Worm (Caenorhabditis elegans) whole organism, early embryonic: Measurements from ENCODE around the gene K10F12.7.
A peak's percentile ranks its signal among the peaks of the same experiment; 100 is the strongest.

Experiments
- B0310.2 ChIP-seq: sonication (generic microtip); optimal IDR thresholded peaks from 2 replicates; lab custom pipeline; 2016; ENCODE audit warnings: mild to moderate bottlenecking, missing genetic modification characterization, missing compliant biosample characterization
- F13C5.2 ChIP-seq: sonication (generic microtip); optimal IDR thresholded peaks from 2 replicates; lab custom pipeline; 2017; ENCODE audit warnings: mild to moderate bottlenecking, missing genetic modification characterization, inconsistent platforms, missing compliant biosample characterization
- aly-1 ChIP-seq: sonication (generic microtip); optimal IDR thresholded peaks from 2 replicates; lab custom pipeline; 2016; ENCODE audit warnings: missing genetic modification characterization, missing compliant biosample characterization
- ama-1 ChIP-seq: fragments of 150-350 bp; optimal IDR thresholded peaks from 2 replicates; lab custom pipeline; 2014
- ceh-13 ChIP-seq: fragments of 200-800 bp; sonication (Bioruptor generic); optimal IDR thresholded peaks from 2 replicates; lab custom pipeline; 2018; ENCODE audit warnings: mild to moderate bottlenecking, missing genetic modification characterization, missing compliant biosample characterization
- ceh-36 ChIP-seq: sonication (generic microtip); optimal IDR thresholded peaks from 2 replicates; lab custom pipeline; 2016; ENCODE audit warnings: missing genetic modification characterization, inconsistent platforms, missing compliant biosample characterization
- ets-7 ChIP-seq: sonication (generic microtip); optimal IDR thresholded peaks from 2 replicates; lab custom pipeline; 2016; ENCODE audit warnings: missing genotype, missing genetic modification characterization, missing compliant biosample characterization
- flt-1 ChIP-seq: fragments of 200-800 bp; sonication (Bioruptor generic); IDR thresholded peaks from 2 replicates; pipeline ENCODE4 v1.3.6; 2022; ENCODE audit warnings: missing genetic modification characterization, missing compliant biosample characterization
- hmbx-1 ChIP-seq: sonication (generic microtip); optimal IDR thresholded peaks from 2 replicates; lab custom pipeline; 2016; ENCODE audit warnings: mild to moderate bottlenecking, missing genetic modification characterization, missing compliant biosample characterization
- hmg-4 ChIP-seq: fragments of 200-800 bp; sonication (Bioruptor generic); optimal IDR thresholded peaks from 2 replicates; lab custom pipeline; 2018; ENCODE audit warnings: mild to moderate bottlenecking, missing genetic modification characterization, missing compliant biosample characterization
- hnd-1 ChIP-seq: sonication (generic microtip); optimal IDR thresholded peaks from 2 replicates; lab custom pipeline; 2016; ENCODE audit warnings: missing genetic modification characterization, missing compliant biosample characterization
- pes-1 ChIP-seq: fragments of 200-800 bp; sonication (Bioruptor generic); IDR thresholded peaks from 2 replicates; pipeline ENCODE4 v1.3.6; 2022; ENCODE audit warnings: missing genetic modification reagents, missing genetic modification characterization, missing compliant biosample characterization
- scrt-1 ChIP-seq: fragments of 200-800 bp; sonication (Bioruptor generic); IDR thresholded peaks from 2 replicates; pipeline ENCODE4 v1.3.6; 2022; ENCODE audit warnings: missing genetic modification characterization, missing compliant biosample characterization
- sea-1 ChIP-seq: fragments of 200-800 bp; sonication (Bioruptor generic); conservative IDR thresholded peaks from 2 replicates; pipeline ENCODE4 v1.3.6; 2022; ENCODE audit warnings: missing genetic modification characterization, missing compliant biosample characterization
- tbx-11 ChIP-seq: fragments of 200-800 bp; sonication (Bioruptor generic); IDR thresholded peaks from 2 replicates; pipeline ENCODE4 v1.3.6; 2022; ENCODE audit warnings: missing genetic modification characterization, missing compliant biosample characterization
- tbx-37 ChIP-seq: fragments of 200-800 bp; sonication (Bioruptor generic); conservative IDR thresholded peaks from 2 replicates; pipeline ENCODE4 v1.3.6; 2022; ENCODE audit warnings: missing genetic modification reagents, missing genetic modification characterization, missing compliant biosample characterization
- tra-4 ChIP-seq: sonication (generic microtip); optimal IDR thresholded peaks from 2 replicates; lab custom pipeline; 2017; ENCODE audit warnings: missing genetic modification characterization, missing compliant biosample characterization

K10F12.7 gene

DNA sequence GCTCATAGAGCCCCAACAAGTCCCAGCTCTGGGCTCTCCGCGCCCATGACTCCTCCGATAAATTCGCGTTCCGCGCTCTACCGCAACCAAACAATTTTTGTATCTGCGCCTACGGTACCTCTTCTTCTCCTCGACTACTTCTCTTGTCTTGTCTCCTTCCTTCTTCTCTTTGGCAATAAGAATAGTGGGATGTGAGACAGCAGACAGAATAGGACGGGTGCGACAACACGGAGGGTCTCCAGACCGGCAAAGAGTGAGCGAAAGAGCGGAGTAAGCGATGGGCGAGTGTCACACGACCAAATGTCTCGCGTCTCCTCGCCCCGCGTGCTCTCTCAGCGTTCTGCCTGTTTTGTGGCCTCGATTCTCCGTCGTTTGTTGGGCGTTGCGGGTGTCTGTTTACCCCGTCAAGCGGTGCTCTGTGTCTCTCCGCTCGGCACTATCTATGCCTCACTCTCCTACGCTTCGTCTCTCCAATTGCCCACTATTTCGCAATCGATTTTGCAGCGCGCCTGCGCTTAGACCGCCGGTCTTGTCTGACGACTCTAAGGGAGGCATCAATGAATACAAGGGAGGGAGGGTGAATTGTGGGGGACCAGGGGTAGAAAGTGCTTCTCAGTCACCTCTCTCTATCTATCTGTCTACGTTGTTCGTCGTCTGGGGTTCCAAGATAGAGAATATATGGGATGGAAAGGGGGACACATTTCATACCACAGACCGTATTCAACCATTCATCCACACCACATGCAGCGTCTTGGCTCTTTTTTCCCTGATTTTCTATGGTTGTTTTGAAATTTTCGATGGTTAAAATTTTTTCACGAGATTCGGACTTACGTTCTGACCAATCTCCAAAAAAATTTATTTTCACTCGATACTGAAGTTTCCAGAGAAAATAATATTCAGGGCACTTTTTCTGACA, 27.6 kb downstream of the K10F12.7 start, which contains the start of gene gei-4:
TSS of gene gei-4 (minus strand) at position 256 of the 916 bp plus-strand sequence.
- TF ChIP-seq hnd-1, result no peak
- TF ChIP-seq scrt-1, result no peak; the same call in 1 of the 2 replicates
- TF ChIP-seq hmbx-1 (tag; lab: Kevin White, UChicago), result no peak
- no peak for TF ChIP-seq F13C5.2 (tag; lab: Kevin White, UChicago)
- peak; percentile 69 for TF ChIP-seq hmg-4 (GFP tag; lab: Kevin White, UChicago)
- TF ChIP-seq B0310.2 (tag; lab: Kevin White, UChicago), result no peak
- peak; percentile 58 for TF ChIP-seq aly-1
- no peak for TF ChIP-seq ceh-13 (GFP tag; lab: Kevin White, UChicago)
- 0 out of 2 replicates have a peak, but pooled peaks have one; percentile 18 for TF ChIP-seq pes-1 (GFP tag; lab: Robert Waterston, UW)
- TF ChIP-seq ets-7 (tag; lab: Kevin White, UChicago), result peak; percentile 47
- TF ChIP-seq ceh-36, result no peak
- no peak for TF ChIP-seq tbx-37 (GFP tag; lab: Robert Waterston, UW)
- no peak; the same call in 1 of the 2 replicates for TF ChIP-seq flt-1 (GFP tag; lab: Robert Waterston, UW)
- peak; percentile 32 for TF ChIP-seq ama-1 (lab: Kevin White, UChicago)
- TF ChIP-seq tra-4 (tag; lab: Kevin White, UChicago), result no peak
- no peak for TF ChIP-seq tbx-11 (GFP tag; lab: Robert Waterston, UW)
- TF ChIP-seq sea-1 (GFP tag; lab: Robert Waterston, UW), result no peak; the same call in 1 of the 2 replicates

DNA sequence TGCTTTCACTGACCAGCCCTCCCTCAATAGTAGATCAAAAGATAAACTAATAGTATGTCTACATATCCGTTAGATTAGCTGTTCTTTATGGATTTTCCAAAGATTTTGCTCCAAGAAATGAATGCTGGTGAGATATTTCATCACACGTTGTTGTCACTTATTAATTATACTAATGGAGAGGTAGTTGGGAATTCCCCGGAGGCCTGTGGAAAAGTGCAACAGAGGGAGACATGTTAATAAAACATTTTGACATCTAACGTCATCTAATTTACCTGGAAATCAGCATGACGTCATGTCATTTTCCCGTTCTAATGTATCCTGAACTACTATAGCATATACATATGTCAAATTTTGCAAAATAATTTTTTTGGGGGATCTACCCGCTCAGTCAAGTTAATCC, 29.4 kb downstream of the K10F12.7 start:
- TF ChIP-seq hmbx-1 (tag; lab: Kevin White, UChicago) (no peak), ceh-13 (GFP tag; lab: Kevin White, UChicago) (no peak), tbx-37 (GFP tag; lab: Robert Waterston, UW) (no peak), ets-7 (tag; lab: Kevin White, UChicago) (no peak), flt-1 (GFP tag; lab: Robert Waterston, UW) (no peak), sea-1 (GFP tag; lab: Robert Waterston, UW) (no peak), F13C5.2 (tag; lab: Kevin White, UChicago) (no peak), scrt-1 (no peak), tbx-11 (GFP tag; lab: Robert Waterston, UW) (no peak), hmg-4 (GFP tag; lab: Kevin White, UChicago) (no peak), pes-1 (GFP tag; lab: Robert Waterston, UW) (no peak), aly-1 (no peak)

DNA sequence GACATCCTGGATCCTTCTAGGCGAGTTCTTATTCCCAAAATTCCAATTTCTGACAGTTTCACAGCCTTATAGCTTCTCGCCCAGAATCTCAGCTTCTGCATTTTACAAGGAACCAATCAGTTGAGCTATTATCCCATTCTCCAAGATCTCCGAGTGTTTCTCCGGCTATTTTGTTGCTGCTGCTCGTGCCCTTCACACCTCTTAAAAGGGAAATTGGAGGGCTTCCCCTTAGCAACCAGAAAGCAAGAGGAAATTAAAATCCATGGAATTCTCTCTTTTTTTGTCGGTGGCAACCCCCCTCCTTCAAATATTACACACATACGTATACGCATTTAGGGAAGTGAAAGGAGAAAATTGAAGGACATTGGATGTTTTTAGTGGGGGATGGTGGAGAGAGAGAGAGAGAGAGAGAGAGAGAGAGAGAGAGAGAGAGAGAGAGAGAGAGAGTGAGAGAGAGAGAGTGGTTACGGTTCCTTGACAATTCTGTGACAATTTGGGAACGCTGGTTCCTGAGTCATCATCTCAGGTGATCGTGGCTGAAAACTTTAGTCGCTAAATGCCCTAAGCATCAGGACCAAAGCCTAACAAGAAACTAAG, 30.4 kb downstream of the K10F12.7 start:
- TF ChIP-seq tbx-11 (GFP tag; lab: Robert Waterston, UW) (no peak), hmbx-1 (tag; lab: Kevin White, UChicago) (no peak), ets-7 (tag; lab: Kevin White, UChicago) (no peak), sea-1 (GFP tag; lab: Robert Waterston, UW) (no peak), hnd-1 (no peak)

DNA sequence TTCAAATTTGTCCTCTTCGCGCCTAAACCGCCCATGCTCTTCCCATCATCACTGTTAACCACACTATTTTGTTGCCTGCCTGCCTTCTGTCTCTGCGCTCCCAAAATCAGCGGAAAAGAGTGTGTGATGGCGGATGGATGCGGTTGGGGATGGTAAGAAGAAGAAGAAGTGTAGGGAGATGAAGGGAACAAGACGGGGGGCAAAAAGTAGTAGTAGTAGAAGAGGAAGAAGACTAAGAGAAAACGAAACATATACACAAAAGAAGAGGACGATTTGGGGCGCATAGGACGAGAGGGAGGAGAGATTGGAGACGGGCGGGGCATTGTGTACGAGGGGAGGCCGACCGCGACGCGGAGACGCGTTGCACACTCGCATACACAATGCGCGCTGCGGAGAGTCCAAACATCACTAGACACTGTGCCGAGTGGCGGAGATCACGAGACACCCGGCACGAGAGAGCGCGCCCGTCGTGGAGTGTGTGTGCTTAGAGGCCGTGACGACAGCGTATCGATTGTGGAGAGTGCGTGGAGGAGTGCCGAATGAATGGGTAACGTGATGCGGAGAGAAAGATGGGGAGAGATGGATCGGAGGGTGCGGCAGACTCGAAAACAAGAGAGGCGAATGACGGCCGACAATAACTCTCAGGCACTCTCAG, 32.7 kb downstream of the K10F12.7 start:
- TF ChIP-seq flt-1 (GFP tag; lab: Robert Waterston, UW), result 0 out of 2 replicates have a peak, but pooled peaks have one; percentile 4
- 0 out of 2 replicates have a peak, but pooled peaks have one; percentile 18 for TF ChIP-seq scrt-1
- TF ChIP-seq ceh-13 (GFP tag; lab: Kevin White, UChicago), result peak; percentile 20
- TF ChIP-seq ama-1 (lab: Kevin White, UChicago), result peak; percentile 39
- no peak for TF ChIP-seq hmbx-1 (tag; lab: Kevin White, UChicago)
- TF ChIP-seq B0310.2 (tag; lab: Kevin White, UChicago), result peak; percentile 30
- no peak for TF ChIP-seq ets-7 (tag; lab: Kevin White, UChicago)
- peak; percentile 12 for TF ChIP-seq F13C5.2 (tag; lab: Kevin White, UChicago)
- peak; percentile 71 for TF ChIP-seq hmg-4 (GFP tag; lab: Kevin White, UChicago)
- no peak for TF ChIP-seq tra-4 (tag; lab: Kevin White, UChicago)

DNA sequence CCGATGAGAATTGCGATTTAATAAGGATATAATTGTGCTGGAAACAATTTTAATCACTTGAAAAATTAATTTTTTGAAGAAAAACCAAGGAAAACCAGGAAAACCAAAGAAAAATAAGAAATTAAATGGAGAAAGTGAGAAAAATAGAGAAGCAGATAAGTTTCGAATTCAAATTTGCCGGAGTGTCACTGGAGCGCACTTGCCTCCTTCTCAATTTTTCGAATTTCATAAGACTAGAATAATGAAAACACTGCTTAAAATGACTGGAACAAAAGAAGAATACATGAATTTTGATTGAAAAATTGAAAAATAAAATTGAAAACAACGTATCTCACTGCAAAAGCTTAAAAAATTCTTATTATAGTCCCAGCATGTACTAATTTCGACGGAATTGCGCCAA, 33.9 kb downstream of the K10F12.7 start:
- TF ChIP-seq F13C5.2 (tag; lab: Kevin White, UChicago) (no peak), tra-4 (tag; lab: Kevin White, UChicago) (no peak), ama-1 (lab: Kevin White, UChicago) (no peak), scrt-1 (no peak), aly-1 (no peak), tbx-37 (GFP tag; lab: Robert Waterston, UW) (no peak), hnd-1 (no peak), flt-1 (GFP tag; lab: Robert Waterston, UW) (no peak), ets-7 (tag; lab: Kevin White, UChicago) (no peak)

DNA sequence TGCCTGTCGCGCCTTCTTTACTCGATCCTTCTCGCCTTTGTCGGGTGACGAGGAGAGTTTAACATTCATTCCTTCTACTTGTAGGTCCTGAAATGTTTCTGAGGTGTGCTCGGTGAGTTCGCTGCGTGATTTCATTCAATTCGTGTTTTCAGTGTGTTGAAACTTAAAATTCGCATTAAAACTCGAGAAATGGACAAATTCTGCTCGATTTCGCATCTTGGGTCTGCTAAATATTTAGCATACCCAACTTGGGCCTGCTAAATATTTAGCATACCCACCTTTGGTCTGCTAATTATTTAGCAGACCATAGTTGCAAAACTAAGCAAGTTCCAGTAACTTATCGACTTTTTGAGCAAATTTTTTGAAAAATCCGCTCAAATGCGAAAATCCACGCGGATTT, 35.0 kb downstream of the K10F12.7 start:
- no peak for TF ChIP-seq ceh-36
- no peak for TF ChIP-seq B0310.2 (tag; lab: Kevin White, UChicago)
- TF ChIP-seq ama-1 (lab: Kevin White, UChicago), result no peak
- no peak for TF ChIP-seq tbx-11 (GFP tag; lab: Robert Waterston, UW)
- TF ChIP-seq hmbx-1 (tag; lab: Kevin White, UChicago), result no peak
- TF ChIP-seq sea-1 (GFP tag; lab: Robert Waterston, UW), result no peak
- TF ChIP-seq tra-4 (tag; lab: Kevin White, UChicago), result no peak
- TF ChIP-seq pes-1 (GFP tag; lab: Robert Waterston, UW), result no peak
- TF ChIP-seq aly-1, result no peak
- no peak for TF ChIP-seq tbx-37 (GFP tag; lab: Robert Waterston, UW)
- no peak for TF ChIP-seq scrt-1
- no peak for TF ChIP-seq ets-7 (tag; lab: Kevin White, UChicago)
- TF ChIP-seq ceh-13 (GFP tag; lab: Kevin White, UChicago), result no peak
- TF ChIP-seq hnd-1, result no peak
- no peak for TF ChIP-seq F13C5.2 (tag; lab: Kevin White, UChicago)
- no peak for TF ChIP-seq flt-1 (GFP tag; lab: Robert Waterston, UW)
- no peak for TF ChIP-seq hmg-4 (GFP tag; lab: Kevin White, UChicago)
